Worm (Caenorhabditis elegans) whole organism, mixed stage, embryonic: Measurements from ENCODE around the gene Y57G11C.42.

Experiments
- M03D4.4 ChIP-seq: sonication (generic microtip); optimal IDR thresholded peaks from 2 replicates; lab custom pipeline; 2017; ENCODE audit warnings: mild to moderate bottlenecking, missing genetic modification characterization, missing compliant biosample characterization
- bed-3 ChIP-seq: fragments of 200-800 bp; sonication (Bioruptor generic); optimal IDR thresholded peaks from 3 replicates; lab custom pipeline; 2018; ENCODE audit warnings: mild to moderate bottlenecking, missing genetic modification characterization, moderate library complexity, missing compliant biosample characterization
- blmp-1 ChIP-seq: fragments of 150-350 bp; optimal IDR thresholded peaks from 2 replicates; lab custom pipeline; 2014; ENCODE audit warnings: missing biosample characterization, missing genetic modification characterization
- ceh-39 ChIP-seq: fragments of 150-350 bp; optimal IDR thresholded peaks from 2 replicates; lab custom pipeline; 2014; ENCODE audit warnings: missing biosample characterization, missing genetic modification characterization
- ceh-43 ChIP-seq: fragments of 200-800 bp; sonication (Bioruptor generic); optimal IDR thresholded peaks from 2 replicates; lab custom pipeline; 2018; ENCODE audit warnings: mild to moderate bottlenecking, missing genetic modification characterization, moderate library complexity, missing compliant biosample characterization
- ceh-83 ChIP-seq: fragments of 200-800 bp; sonication (Bioruptor generic); optimal IDR thresholded peaks from 2 replicates; lab custom pipeline; 2018; ENCODE audit warnings: mild to moderate bottlenecking, missing genetic modification characterization, missing compliant biosample characterization
- cnd-1 ChIP-seq: fragments of 200-800 bp; sonication (Bioruptor generic); optimal IDR thresholded peaks from 2 replicates; lab custom pipeline; 2018; ENCODE audit warnings: mild to moderate bottlenecking, missing genetic modification characterization, missing compliant biosample characterization
- flh-1 ChIP-seq: fragments of 200-800 bp; sonication (Bioruptor generic); optimal IDR thresholded peaks from 2 replicates; lab custom pipeline; 2018; ENCODE audit warnings: mild to moderate bottlenecking, missing genetic modification characterization, moderate library complexity, missing compliant biosample characterization
- ham-2 ChIP-seq: fragments of 200-800 bp; sonication (Bioruptor generic); optimal IDR thresholded peaks from 2 replicates; lab custom pipeline; 2018; ENCODE audit warnings: mild to moderate bottlenecking, missing genetic modification characterization, missing compliant biosample characterization
- hlh-1 ChIP-seq: fragments of 150-350 bp; optimal IDR thresholded peaks from 2 replicates; lab custom pipeline; 2014; ENCODE audit warnings: missing biosample characterization, missing genetic modification reagents, missing genetic modification characterization
- lin-13 ChIP-seq: fragments of 150-350 bp; optimal IDR thresholded peaks from 2 replicates; lab custom pipeline; 2014; ENCODE audit warnings: missing biosample characterization, missing genetic modification characterization
- lin-32 ChIP-seq: fragments of 200-800 bp; sonication (Bioruptor generic); optimal IDR thresholded peaks from 2 replicates; lab custom pipeline; 2018; ENCODE audit warnings: mild to moderate bottlenecking, missing genetic modification characterization, missing compliant biosample characterization
- lsy-2 ChIP-seq: fragments of 150-350 bp; optimal IDR thresholded peaks from 2 replicates; lab custom pipeline; 2014; ENCODE audit warnings: missing biosample characterization, missing genetic modification characterization
- mab-5 ChIP-seq: fragments of 150-350 bp; optimal IDR thresholded peaks from 2 replicates; lab custom pipeline; 2014; ENCODE audit warnings: missing biosample characterization, missing genetic modification characterization
- mep-1 ChIP-seq: fragments of 150-350 bp; optimal IDR thresholded peaks from 2 replicates; lab custom pipeline; 2017; ENCODE audit warnings: missing biosample characterization, missing genetic modification reagents, missing genetic modification characterization, inconsistent platforms
- nhr-2 ChIP-seq: fragments of 150-350 bp; optimal IDR thresholded peaks from 2 replicates; lab custom pipeline; 2014; ENCODE audit warnings: missing biosample characterization, missing genetic modification characterization
- nhr-237 ChIP-seq: fragments of 150-350 bp; optimal IDR thresholded peaks from 2 replicates; lab custom pipeline; 2014; ENCODE audit warnings: missing biosample characterization, missing genetic modification characterization
- nhr-28 ChIP-seq: fragments of 150-350 bp; optimal IDR thresholded peaks from 2 replicates; lab custom pipeline; 2014; ENCODE audit warnings: missing biosample characterization, missing genetic modification characterization
- nhr-76 ChIP-seq: sonication (generic microtip); optimal IDR thresholded peaks from 2 replicates; lab custom pipeline; 2017; ENCODE audit warnings: missing biosample characterization, missing genetic modification characterization
- pha-4 ChIP-seq: fragments of 150-350 bp; optimal IDR thresholded peaks from 2 replicates; lab custom pipeline; 2018; ENCODE audit warnings: missing biosample characterization, missing genetic modification reagents, missing genetic modification characterization
- sem-2 ChIP-seq: fragments of 200-800 bp; sonication (Bioruptor generic); optimal IDR thresholded peaks from 2 replicates; lab custom pipeline; 2018; ENCODE audit warnings: mild to moderate bottlenecking, missing genetic modification characterization, missing compliant biosample characterization
- sptf-1 ChIP-seq: sonication (generic microtip); optimal IDR thresholded peaks from 2 replicates; lab custom pipeline; 2017; ENCODE audit warnings: mild to moderate bottlenecking, missing genetic modification characterization, moderate library complexity, missing compliant biosample characterization
- tbx-8 ChIP-seq: fragments of 200-800 bp; sonication (Bioruptor generic); optimal IDR thresholded peaks from 2 replicates; lab custom pipeline; 2018; ENCODE audit warnings: mild to moderate bottlenecking, missing genetic modification characterization, moderate library complexity, missing compliant biosample characterization
- unc-120 ChIP-seq: sonication (generic microtip); optimal IDR thresholded peaks from 2 replicates; lab custom pipeline; 2017; ENCODE audit warnings: missing genetic modification characterization, missing compliant biosample characterization; ENCODE audit not compliant: poor library complexity, severe bottlenecking
- unc-39 ChIP-seq: fragments of 150-350 bp; optimal IDR thresholded peaks from 2 replicates; lab custom pipeline; 2014; ENCODE audit warnings: missing biosample characterization, missing genetic modification characterization
- unc-62 ChIP-seq: fragments of 150-350 bp; optimal IDR thresholded peaks from 2 replicates; lab custom pipeline; 2014; ENCODE audit warnings: missing biosample characterization, missing genetic modification reagents, missing genetic modification characterization
- zip-8 ChIP-seq: fragments of 150-350 bp; optimal IDR thresholded peaks from 2 replicates; lab custom pipeline; 2014; ENCODE audit warnings: missing biosample characterization, missing genetic modification characterization
- ztf-11 ChIP-seq: fragments of 150-350 bp; optimal IDR thresholded peaks from 2 replicates; lab custom pipeline; 2014; ENCODE audit warnings: missing biosample characterization, missing genetic modification characterization

Gene Y57G11C.42

ce11 chrIV:14706302-14706701 is 22.0 kb upstream of the Y57G11C.42 start, which contains the start of gene Y57G11C.41:
TSS of gene Y57G11C.41 (minus strand) at chrIV:14706402.
- TF ChIP-seq nhr-76 (tag; lab: Kevin White, UChicago) = no peak
- no peak for TF ChIP-seq unc-62 (GFP tag; lab: Kevin White, UChicago)
- no peak for TF ChIP-seq cnd-1 (tag; lab: Kevin White, UChicago)

ce11 chrIV:14709286-14709685 is 19.0 kb upstream of the Y57G11C.42 start, which contains the start of gene lgc-7:
TSS of gene lgc-7 (plus strand) at chrIV:14709586.
- TF ChIP-seq ceh-39 (tag; lab: Kevin White, UChicago) (no peak), ceh-43 (GFP tag; lab: Kevin White, UChicago) (no peak), mab-5 (no peak), nhr-76 (tag; lab: Kevin White, UChicago) (no peak), hlh-1 (tag; lab: Kevin White, UChicago) (no peak), lsy-2 (tag; lab: Kevin White, UChicago) (no peak), nhr-2 (tag; lab: Kevin White, UChicago) (no peak), lin-13 (tag; lab: Kevin White, UChicago) (no peak)

ce11 chrIV:14715500-14715899 is 12.8 kb upstream of the Y57G11C.42 start, which contains the start of gene lgc-8:
TSS of gene lgc-8 (plus strand) at chrIV:14715800.
- no peak for TF ChIP-seq unc-62 (GFP tag; lab: Kevin White, UChicago)
- TF ChIP-seq blmp-1 (tag; lab: Kevin White, UChicago) = no peak
- no peak for TF ChIP-seq ceh-83 (GFP tag; lab: Kevin White, UChicago)
- no peak for TF ChIP-seq sptf-1 (tag; lab: Kevin White, UChicago)

- TF ChIP-seq zip-8 (tag; lab: Kevin White, UChicago) = no peak
- no peak for TF ChIP-seq nhr-237
- no peak for TF ChIP-seq hlh-1 (tag; lab: Kevin White, UChicago)
- TF ChIP-seq mep-1 (tag; lab: Kevin White, UChicago) = no peak
- TF ChIP-seq sem-2 (GFP tag; lab: Kevin White, UChicago) = no peak
- no peak for TF ChIP-seq cnd-1 (tag; lab: Kevin White, UChicago)
Observed at ce11 chrIV:14729272-14729671, 947 bp downstream of the Y57G11C.42 start.

ce11 chrIV:14741926-14742325 is 13.6 kb downstream of the Y57G11C.42 start:
- TF ChIP-seq nhr-237 = no peak
- no peak for TF ChIP-seq cnd-1 (tag; lab: Kevin White, UChicago)
- TF ChIP-seq ceh-39 (tag; lab: Kevin White, UChicago) = no peak
- TF ChIP-seq mep-1 (tag; lab: Kevin White, UChicago) = no peak
- TF ChIP-seq blmp-1 (tag; lab: Kevin White, UChicago) = no peak
- no peak for TF ChIP-seq ztf-11
- TF ChIP-seq ham-2 (GFP tag; lab: Kevin White, UChicago) = no peak
- no peak for TF ChIP-seq lin-32
- no peak for TF ChIP-seq mab-5
- no peak for TF ChIP-seq pha-4 (tag; lab: Kevin White, UChicago)
- no peak for TF ChIP-seq lin-13 (tag; lab: Kevin White, UChicago)
- no peak for TF ChIP-seq unc-39 (tag; lab: Kevin White, UChicago)
- no peak for TF ChIP-seq unc-120
- TF ChIP-seq sem-2 (GFP tag; lab: Kevin White, UChicago) = no peak
- TF ChIP-seq ceh-43 (GFP tag; lab: Kevin White, UChicago) = no peak
- no peak for TF ChIP-seq tbx-8
- TF ChIP-seq zip-8 (tag; lab: Kevin White, UChicago) = no peak
- TF ChIP-seq, all 35 proteins: peak for 0

ce11 chrIV:14754912-14755311 is 26.6 kb downstream of the Y57G11C.42 start, which contains the start of gene Y57G11C.499:
TSS of gene Y57G11C.499 (minus strand) at chrIV:14754934.
- no peak for TF ChIP-seq lin-13 (tag; lab: Kevin White, UChicago)
- TF ChIP-seq ceh-83 (GFP tag; lab: Kevin White, UChicago) = no peak
- no peak for TF ChIP-seq mab-5
- no peak for TF ChIP-seq unc-62 (GFP tag; lab: Kevin White, UChicago)
- TF ChIP-seq sptf-1 (tag; lab: Kevin White, UChicago) = no peak
- TF ChIP-seq nhr-28 (tag; lab: Kevin White, UChicago) = no peak
- no peak for TF ChIP-seq hlh-1 (tag; lab: Kevin White, UChicago)
- no peak for TF ChIP-seq flh-1 (GFP tag; lab: Kevin White, UChicago)
- no peak for TF ChIP-seq bed-3 (GFP tag; lab: Kevin White, UChicago)
- TF ChIP-seq M03D4.4 = no peak
